Worm (Caenorhabditis elegans): ENCODE data around the gene rif-1.2.

ce11 chrX:12356581-12356980 is 14.6 kb downstream of the rif-1.2 start, which contains the start of gene nspc-12:
- TF ChIP-seq ama-1 (optimal IDR thresholded peaks at IDR 0.05) (no peak), flt-1 (GFP tag; IDR thresholded peaks at IDR 0.05) (no peak), tbx-11 (GFP tag; IDR thresholded peaks at IDR 0.05) (no peak)
